Fruit fly (Drosophila melanogaster) whole organism, embryonic: ENCODE results near the gene CG17321.

Source experiments
- Bdp1 ChIP-seq: fragments of 200-800 bp; sonication (Bioruptor generic); optimal IDR thresholded peaks from 3 replicates; lab custom pipeline; 2016; ENCODE audit warnings: missing biosample characterization, missing genetic modification characterization
- CG10321 ChIP-seq: fragments of 200-800 bp; sonication (Bioruptor generic); IDR thresholded peaks from 2 replicates; pipeline ENCODE4 v1.3.6; 2022; ENCODE audit warnings: missing biosample characterization, missing genetic modification characterization
- CG10543 ChIP-seq: fragments of 200-800 bp; sonication (Bioruptor generic); optimal IDR thresholded peaks from 3 replicates; lab custom pipeline; 2017; ENCODE audit warnings: missing biosample characterization, mild to moderate bottlenecking, missing genetic modification characterization, moderate library complexity
- CG11247 ChIP-seq: fragments of 200-800 bp; sonication (Bioruptor generic); IDR thresholded peaks from 2 replicates; pipeline ENCODE4 v1.3.6; 2022; ENCODE audit warnings: missing biosample characterization, missing genetic modification characterization
- CG12104 ChIP-seq: fragments of 200-800 bp; sonication (Bioruptor generic); optimal IDR thresholded peaks from 3 replicates; lab custom pipeline; 2016; ENCODE audit warnings: missing biosample characterization, missing genetic modification characterization
- CG12391 ChIP-seq: fragments of 200-800 bp; sonication (Bioruptor generic); optimal IDR thresholded peaks from 3 replicates; lab custom pipeline; 2018; ENCODE audit warnings: missing biosample characterization, mild to moderate bottlenecking, missing genetic modification characterization, moderate library complexity
- CG13123 ChIP-seq: fragments of 200-800 bp; sonication (Bioruptor generic); optimal IDR thresholded peaks from 2 replicates; lab custom pipeline; 2016; ENCODE audit warnings: missing biosample characterization, missing genetic modification characterization
- CG13287 ChIP-seq: fragments of 200-800 bp; sonication (Bioruptor generic); IDR thresholded peaks from 2 replicates; pipeline ENCODE4 v1.3.6; 2022; ENCODE audit warnings: missing biosample characterization, missing genetic modification characterization; ENCODE audit not compliant: partially characterized antibody
- CG1602 ChIP-seq: fragments of 200-800 bp; sonication (Bioruptor generic); optimal IDR thresholded peaks from 3 replicates; lab custom pipeline; 2016; ENCODE audit warnings: missing biosample characterization, missing genetic modification characterization
- CG1603 ChIP-seq: fragments of 200-800 bp; sonication (Bioruptor generic); optimal IDR thresholded peaks from 2 replicates; lab custom pipeline; 2019; ENCODE audit warnings: missing biosample characterization, mild to moderate bottlenecking, missing genetic modification characterization, moderate library complexity
- CG16863 ChIP-seq: fragments of 200-800 bp; sonication (Bioruptor generic); optimal IDR thresholded peaks from 3 replicates; lab custom pipeline; 2016; ENCODE audit warnings: missing biosample characterization, missing genetic modification characterization
- CG18599 ChIP-seq: fragments of 200-800 bp; sonication (Bioruptor generic); optimal IDR thresholded peaks from 3 replicates; lab custom pipeline; 2017; ENCODE audit warnings: missing biosample characterization, missing genetic modification characterization, mild to moderate bottlenecking, moderate library complexity, missing genetic modification reagents
- CG2129 ChIP-seq: fragments of 200-800 bp; sonication (Bioruptor generic); IDR thresholded peaks from 2 replicates; pipeline ENCODE4 v1.3.6; 2022; ENCODE audit warnings: missing biosample characterization, missing genetic modification characterization; ENCODE audit not compliant: partially characterized antibody
- CG33557 ChIP-seq: fragments of 200-800 bp; sonication (Bioruptor generic); optimal IDR thresholded peaks from 2 replicates; lab custom pipeline; 2019; ENCODE audit warnings: missing biosample characterization, mild to moderate bottlenecking, missing genetic modification characterization, moderate library complexity
- CG42726 ChIP-seq: fragments of 200-800 bp; sonication (Bioruptor generic); IDR thresholded peaks from 2 replicates; pipeline ENCODE4 v1.3.6; 2022; ENCODE audit warnings: missing biosample characterization, missing genetic modification characterization; ENCODE audit not compliant: partially characterized antibody
- CG4820 ChIP-seq: fragments of 200-800 bp; sonication (Bioruptor generic); optimal IDR thresholded peaks from 3 replicates; lab custom pipeline; 2016; ENCODE audit warnings: missing biosample characterization, missing genetic modification characterization
- CG6683 ChIP-seq: fragments of 200-800 bp; sonication (Bioruptor generic); optimal IDR thresholded peaks from 2 replicates; lab custom pipeline; 2017; ENCODE audit warnings: missing biosample characterization, mild to moderate bottlenecking, missing genetic modification characterization, missing genetic modification reagents
- CG8290 ChIP-seq, 3 experiments: fragments of 200-800 bp; sonication (Bioruptor generic); optimal IDR thresholded peaks; 2 replicates each; lab custom pipeline; 2016 to 2019; ENCODE audit warnings: missing biosample characterization in 3 of 3, missing genetic modification characterization in 3 of 3, mild to moderate bottlenecking in 2 of 3, moderate library complexity in 1 of 3
- CG8359 ChIP-seq: fragments of 200-800 bp; sonication (Bioruptor generic); optimal IDR thresholded peaks from 2 replicates; lab custom pipeline; 2017; ENCODE audit warnings: missing biosample characterization, mild to moderate bottlenecking, missing genetic modification characterization, borderline replicate concordance
- CG8388 ChIP-seq: fragments of 200-800 bp; sonication (Bioruptor generic); optimal IDR thresholded peaks from 2 replicates; lab custom pipeline; 2019; ENCODE audit warnings: missing biosample characterization, mild to moderate bottlenecking, missing genetic modification characterization, moderate library complexity
- D19A ChIP-seq: fragments of 200-800 bp; optimal IDR thresholded peaks from 3 replicates; lab custom pipeline; 2019; ENCODE audit warnings: missing biosample characterization, mild to moderate bottlenecking, missing genetic modification characterization, moderate library complexity
- Dad ChIP-seq: fragments of 200-800 bp; sonication (Bioruptor generic); optimal IDR thresholded peaks from 3 replicates; lab custom pipeline; 2016; ENCODE audit warnings: missing biosample characterization, missing genetic modification characterization
- Dek ChIP-seq: fragments of 200-800 bp; sonication (Bioruptor generic); optimal IDR thresholded peaks from 3 replicates; lab custom pipeline; 2019; ENCODE audit warnings: missing biosample characterization, mild to moderate bottlenecking, missing genetic modification characterization, moderate library complexity
- ERR ChIP-seq: fragments of 200-800 bp; sonication (Bioruptor generic); optimal IDR thresholded peaks from 2 replicates; lab custom pipeline; 2016; ENCODE audit warnings: missing biosample characterization, missing genetic modification characterization
- Elba2 ChIP-seq: fragments of 200-800 bp; sonication (Bioruptor generic); optimal IDR thresholded peaks from 3 replicates; lab custom pipeline; 2016; ENCODE audit warnings: missing biosample characterization, missing genetic modification characterization
- Hr39 ChIP-seq: fragments of >200 bp; optimal IDR thresholded peaks from 2 replicates; lab custom pipeline; 2017
- Jarid2 ChIP-seq: fragments of 200-800 bp; sonication (Bioruptor generic); optimal IDR thresholded peaks from 3 replicates; lab custom pipeline; 2017; ENCODE audit warnings: mild to moderate bottlenecking, missing biosample characterization, missing genetic modification reagents, missing genetic modification characterization
- MTF-1 ChIP-seq: fragments of 200-800 bp; sonication (Bioruptor generic); optimal IDR thresholded peaks from 2 replicates; lab custom pipeline; 2018; ENCODE audit warnings: missing biosample characterization, mild to moderate bottlenecking, missing genetic modification characterization, borderline replicate concordance
- Ptx1 ChIP-seq: fragments of 200-800 bp; sonication (Bioruptor generic); IDR thresholded peaks from 2 replicates; pipeline ENCODE4 v1.3.6; 2022; ENCODE audit warnings: missing biosample characterization, missing genetic modification characterization
- Sox100B ChIP-seq: fragments of 200-800 bp; sonication (Bioruptor generic); optimal IDR thresholded peaks from 3 replicates; lab custom pipeline; 2018; ENCODE audit warnings: missing biosample characterization, mild to moderate bottlenecking, missing genetic modification characterization
- bab2 ChIP-seq: fragments of 200-800 bp; sonication (Bioruptor generic); optimal IDR thresholded peaks from 2 replicates; lab custom pipeline; 2016; ENCODE audit warnings: missing biosample characterization, missing genetic modification characterization
- cato ChIP-seq: fragments of 200-800 bp; sonication (Bioruptor generic); optimal IDR thresholded peaks from 2 replicates; lab custom pipeline; 2016; ENCODE audit warnings: missing biosample characterization, missing genetic modification characterization, borderline replicate concordance
- da ChIP-seq: fragments of 200-800 bp; sonication (Bioruptor generic); optimal IDR thresholded peaks from 2 replicates; lab custom pipeline; 2016; ENCODE audit warnings: missing biosample characterization, missing genetic modification characterization
- dmrt11E ChIP-seq: fragments of 200-800 bp; sonication (Bioruptor generic); optimal IDR thresholded peaks from 3 replicates; lab custom pipeline; 2018; ENCODE audit warnings: missing biosample characterization, mild to moderate bottlenecking, missing genetic modification characterization, moderate library complexity
- eyg ChIP-seq: fragments of 200-800 bp; sonication (Bioruptor generic); optimal IDR thresholded peaks from 3 replicates; lab custom pipeline; 2016; ENCODE audit warnings: missing biosample characterization, missing genetic modification characterization
- hkb ChIP-seq, 2 experiments: fragments of 200-800 bp in 1 of 2; fragments of >200 bp in 1 of 2; sonication (Bioruptor generic) in 1 of 2; IDR thresholded peaks in 1 of 2; optimal IDR thresholded peaks in 1 of 2; 2 replicates each; pipeline versions ENCODE4 v1.3.6 to Lab custom; 2017 to 2022; ENCODE audit warnings: missing biosample characterization in 1 of 2, missing genetic modification characterization in 1 of 2
- lmd ChIP-seq: fragments of 200-800 bp; sonication (Bioruptor generic); IDR thresholded peaks from 2 replicates; pipeline ENCODE4 v1.3.6; 2022; ENCODE audit warnings: missing biosample characterization, missing genetic modification characterization
- mld ChIP-seq: fragments of 200-800 bp; sonication (Bioruptor generic); IDR thresholded peaks from 3 replicates; pipeline ENCODE4 v1.3.6; 2022; ENCODE audit warnings: missing biosample characterization, missing genetic modification characterization; ENCODE audit not compliant: partially characterized antibody
- prd ChIP-seq, 3 experiments: fragments of >200 bp in 2 of 3; fragments of 200-800 bp in 1 of 3; sonication (Bioruptor generic) in 1 of 3; optimal IDR thresholded peaks in 2 of 3; IDR thresholded peaks in 1 of 3; 2 replicates in 2 of 3; 3 replicates in 1 of 3; pipeline versions ENCODE4 v1.3.6 to Lab custom; 2017 to 2022; ENCODE audit warnings: missing biosample characterization in 1 of 3, missing genetic modification characterization in 1 of 3
- rib ChIP-seq: fragments of 200-800 bp; sonication (Bioruptor generic); IDR thresholded peaks from 2 replicates; pipeline ENCODE4 v1.3.6; 2022; ENCODE audit warnings: missing biosample characterization, missing genetic modification characterization
- sc ChIP-seq, 3 experiments: fragments of >200 bp in 2 of 3; fragments of 200-800 bp in 1 of 3; sonication (Bioruptor generic) in 1 of 3; optimal IDR thresholded peaks; 2 replicates in 2 of 3; 3 replicates in 1 of 3; lab custom pipeline; 2017; ENCODE audit warnings: mild to moderate bottlenecking in 1 of 3, missing biosample characterization in 1 of 3, missing genetic modification characterization in 1 of 3, missing genetic modification reagents in 1 of 3
- tgo ChIP-seq: fragments of 200-800 bp; sonication (Bioruptor generic); IDR thresholded peaks from 3 replicates; pipeline ENCODE4 v1.3.6; 2022; ENCODE audit warnings: missing biosample characterization, missing genetic modification characterization
- tll ChIP-seq, 2 experiments: fragments of 200-800 bp in 1 of 2; fragments of >200 bp in 1 of 2; sonication (Bioruptor generic) in 1 of 2; optimal IDR thresholded peaks; 2 replicates each; lab custom pipeline; 2017 to 2019; ENCODE audit warnings: missing biosample characterization in 2 of 2, missing genetic modification characterization in 2 of 2, mild to moderate bottlenecking in 1 of 2, moderate library complexity in 1 of 2
- wor ChIP-seq: fragments of 200-800 bp; sonication (Bioruptor generic); IDR thresholded peaks from 2 replicates; pipeline ENCODE4 v1.3.6; 2022; ENCODE audit warnings: missing biosample characterization, missing genetic modification characterization
- z ChIP-seq: fragments of 200-800 bp; sonication (Bioruptor generic); IDR thresholded peaks from 3 replicates; pipeline ENCODE4 v1.3.6; 2022; ENCODE audit warnings: missing biosample characterization, missing genetic modification characterization

Gene CG17321

dm6 chr2L:18839143-18839872 is 5.7 kb upstream of the CG17321 start, which contains the start of gene CG10600 (continued):
- TF ChIP-seq mld (GFP tag; lab: Robert Waterston, UW) (peak; percentile 54; the same call in 1 of the 3 replicates), hkb (optimal IDR thresholded peaks at IDR 0.05; lab: Kevin White, UChicago) (peak; percentile 71), hkb (GFP tag; IDR thresholded peaks at IDR 0.05; lab: Robert Waterston, UW) (peak; percentile 67), tll (GFP tag; optimal IDR thresholded peaks at IDR 0.05; lab: Kevin White, UChicago) (no peak), sc (optimal IDR thresholded peaks at IDR 0.05; lab: Kevin White, UChicago) (no peak), sc (GFP tag; optimal IDR thresholded peaks at IDR 0.05; lab: Kevin White, UChicago) (peak; percentile 28), D19A (tag; lab: Kevin White, UChicago) (no peak), Dad (GFP tag; lab: Kevin White, UChicago) (peak; percentile 85), rib (GFP tag; lab: Robert Waterston, UW) (peak; percentile 96), CG6683 (GFP tag; lab: Kevin White, UChicago) (no peak), tgo (GFP tag; lab: Robert Waterston, UW) (peak; percentile 38; the same call in 2 of the 3 replicates), CG12104 (GFP tag; lab: Kevin White, UChicago) (peak; percentile 56), Elba2 (GFP tag; lab: Kevin White, UChicago) (peak; percentile 43), Ptx1 (peak; percentile 69), CG8290 (GFP tag; optimal IDR thresholded peaks at IDR 0.05; lab: Kevin White, UChicago) (peak; percentile 98), CG8290 (tag; optimal IDR thresholded peaks at IDR 0.05; lab: Kevin White, UChicago) (peak; percentile 75 to 95), CG1603 (tag; lab: Kevin White, UChicago) (peak; percentile 92), Bdp1 (GFP tag; lab: Kevin White, UChicago) (peak; percentile 84), prd (optimal IDR thresholded peaks at IDR 0.05; lab: Kevin White, UChicago) (no peak), prd (GFP tag; IDR thresholded peaks at IDR 0.05; lab: Robert Waterston, UW) (peak; percentile 54; the same call in 2 of the 3 replicates), CG13287 (GFP tag; lab: Robert Waterston, UW) (peak; percentile 90), CG18599 (GFP tag; lab: Kevin White, UChicago) (peak; percentile 86), CG33557 (GFP tag; lab: Kevin White, UChicago) (peak; percentile 46), eyg (GFP tag; lab: Kevin White, UChicago) (peak; percentile 80), wor (GFP tag; lab: Robert Waterston, UW) (0 out of 2 replicates have a peak, but pooled peaks have one; percentile 12), Jarid2 (GFP tag; lab: Kevin White, UChicago) (peak; percentile 60), CG12391 (tag; lab: Kevin White, UChicago) (peak; percentile 62), z (GFP tag; lab: Robert Waterston, UW) (no peak), cato (GFP tag; lab: Kevin White, UChicago) (peak; percentile 51), lmd (GFP tag; lab: Robert Waterston, UW) (peak; percentile 59; the same call in 1 of the 2 replicates), CG4820 (GFP tag; lab: Kevin White, UChicago) (peak; percentile 70), Dek (tag; lab: Kevin White, UChicago) (peak; percentile 80), bab2 (peak; percentile 84), CG16863 (GFP tag; lab: Kevin White, UChicago) (peak; percentile 64), MTF-1 (GFP tag; lab: Kevin White, UChicago) (peak; percentile 80), dmrt11E (peak; percentile 54), CG13123 (peak; percentile 77), CG10321 (GFP tag; lab: Robert Waterston, UW) (0 out of 2 replicates have a peak, but pooled peaks have one; percentile 51), CG11247 (GFP tag; lab: Robert Waterston, UW) (peak; percentile 79), CG2129 (GFP tag; lab: Robert Waterston, UW) (peak; percentile 54), Hr39 (lab: Kevin White, UChicago) (no peak), CG42726 (GFP tag; lab: Robert Waterston, UW) (peak; percentile 91), CG8388 (GFP tag; lab: Kevin White, UChicago) (no peak), da (GFP tag; lab: Kevin White, UChicago) (peak; percentile 68), CG8359 (GFP tag; lab: Kevin White, UChicago) (peak; percentile 38), CG10543 (GFP tag; lab: Kevin White, UChicago) (peak; percentile 75), Sox100B (GFP tag; lab: Kevin White, UChicago) (no peak), ERR (GFP tag; lab: Kevin White, UChicago) (peak; percentile 90), CG1602 (peak; percentile 75)
